Fruit fly (Drosophila melanogaster): ENCODE data around the gene CG3726.
A peak's percentile ranks its signal among the peaks of the same experiment; 100 is the strongest.

dm6 chrX:5974358-5975143 lies 57.7 kb downstream of the CG3726 start:
- TF ChIP-seq CG32121 (GFP tag; IDR thresholded peaks at IDR 0.05) (no peak), CG8159 (tag; optimal IDR thresholded peaks at IDR 0.05) (peak; percentile 40), rn (GFP tag; IDR thresholded peaks at IDR 0.05) (no peak), CG17806 (tag; optimal IDR thresholded peaks at IDR 0.05) (peak; percentile 12), D1 (tag; optimal IDR thresholded peaks at IDR 0.05) (no peak)

Data from whole organism, pupa.